Worm (Caenorhabditis elegans): ENCODE measurements around the gene Y49F6A.11.

The Y49F6A.11 gene

DNA sequence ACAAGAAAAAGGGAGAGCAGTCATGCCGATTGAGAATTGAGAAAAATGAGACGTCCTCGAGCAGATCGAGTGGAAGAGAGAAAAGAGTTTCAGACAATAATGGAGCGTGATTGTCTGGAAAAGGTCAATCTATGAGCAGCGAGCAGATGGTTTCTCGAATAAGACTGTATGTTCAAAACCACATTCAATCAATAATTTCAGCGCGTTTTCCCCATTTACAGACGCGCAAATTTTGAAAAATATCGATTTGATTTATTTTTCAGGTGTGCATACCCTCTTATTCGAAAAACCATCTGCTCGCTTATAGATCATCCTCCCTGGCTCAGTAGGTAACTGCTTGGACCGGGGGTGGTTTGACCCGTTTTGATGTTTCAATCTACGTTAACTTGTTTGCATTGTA lies 40.6 kb upstream of the Y49F6A.11 start, which contains the start of gene fbxb-31:
Gene fbxb-31 (minus strand): TSS at position 101 of the 400 bp plus-strand sequence.
- TF ChIP-seq ztf-11 (tag; optimal IDR thresholded peaks at IDR 0.05), result no peak
- TF ChIP-seq lin-39 (tag; optimal IDR thresholded peaks at IDR 0.05), result no peak
- no peak for TF ChIP-seq ztf-7 (tag; optimal IDR thresholded peaks at IDR 0.05)
- no peak for TF ChIP-seq R02D3.7 (tag; optimal IDR thresholded peaks at IDR 0.05)
- TF ChIP-seq dve-1 (tag; optimal IDR thresholded peaks at IDR 0.05; ENCODE audit: insufficient read depth), result no peak
- no peak for TF ChIP-seq tra-1 (GFP tag; IDR thresholded peaks at IDR 0.05)
- TF ChIP-seq php-3 (GFP tag; IDR thresholded peaks at IDR 0.05), result no peak
- no peak for TF ChIP-seq duxl-1 (tag; optimal IDR thresholded peaks at IDR 0.05; ENCODE audit: poor library complexity)

ce11 chrII:3634765-3635164 lies 36.1 kb upstream of the Y49F6A.11 start:
- TF ChIP-seq unc-130 (GFP tag; optimal IDR thresholded peaks at IDR 0.05) (no peak), tag-97 (GFP tag; IDR thresholded peaks at IDR 0.05) (no peak), nhr-111 (GFP tag; optimal IDR thresholded peaks at IDR 0.05) (no peak), nhr-25 (tag; optimal IDR thresholded peaks at IDR 0.05; ENCODE audit: borderline replicate concordance, insufficient read depth) (no peak), egl-27 (tag; optimal IDR thresholded peaks at IDR 0.05) (no peak), nhr-237 (tag; optimal IDR thresholded peaks at IDR 0.05) (no peak), unc-62 (GFP tag; optimal IDR thresholded peaks at IDR 0.05 in 1 of 2) (peak in 1 of 2 experiments; percentile 82), unc-62 (tag; optimal IDR thresholded peaks at IDR 0.05) (no peak), hif-1 (tag; optimal IDR thresholded peaks at IDR 0.05) (no peak), ceh-44 (GFP tag; IDR thresholded peaks at IDR 0.05) (no peak)

- TF ChIP-seq ceh-44 (GFP tag; IDR thresholded peaks at IDR 0.05) (no peak), D1046.2 (GFP tag; IDR thresholded peaks at IDR 0.05) (no peak), nhr-28 (tag; optimal IDR thresholded peaks at IDR 0.05) (no peak), unc-130 (GFP tag; optimal IDR thresholded peaks at IDR 0.05) (no peak), zfp-2 (tag; optimal IDR thresholded peaks at IDR 0.05) (no peak), php-3 (GFP tag; IDR thresholded peaks at IDR 0.05) (no peak), egl-43 (GFP tag; IDR thresholded peaks at IDR 0.05) (no peak), daf-8 (GFP tag; IDR thresholded peaks at IDR 0.05) (no peak), nhr-41 (GFP tag; IDR thresholded peaks at IDR 0.05) (no peak), dve-1 (tag; optimal IDR thresholded peaks at IDR 0.05; ENCODE audit: insufficient read depth) (no peak), ceh-20 (GFP tag; IDR thresholded peaks at IDR 0.05) (no peak), nhr-76 (tag; optimal IDR thresholded peaks at IDR 0.05) (no peak), snpc-4 (tag; optimal IDR thresholded peaks at IDR 0.05) (no peak), lin-1 (GFP tag; IDR thresholded peaks at IDR 0.05) (no peak), fos-1 (tag; optimal IDR thresholded peaks at IDR 0.05) (no peak), spr-1 (tag; optimal IDR thresholded peaks at IDR 0.05) (no peak), dpl-1 (GFP tag; optimal IDR thresholded peaks at IDR 0.05) (no peak), nhr-42 (GFP tag; IDR thresholded peaks at IDR 0.05) (no peak), dmd-6 (GFP tag; IDR thresholded peaks at IDR 0.05) (no peak), T26A8.4 (GFP tag; IDR thresholded peaks at IDR 0.05) (no peak)
Measured at ce11 chrII:3630810-3631209, 32.2 kb upstream of the Y49F6A.11 start, which contains the start of gene M151.2. Gene M151.2, plus strand, starts transcription at chrII:3631110.

ce11 chrII:3626872-3627271 lies 28.3 kb upstream of the Y49F6A.11 start, which contains the start of gene M151.3:
Gene M151.3, plus strand, starts transcription at chrII:3627172.
- TF ChIP-seq unc-62 (GFP tag; optimal IDR thresholded peaks at IDR 0.05 in 1 of 2), result peak in 1 of 2 experiments; percentile 3
- no peak for TF ChIP-seq unc-62 (tag; optimal IDR thresholded peaks at IDR 0.05)
- no peak for TF ChIP-seq daf-16 (GFP tag; optimal IDR thresholded peaks at IDR 0.05)
- no peak for TF ChIP-seq daf-16 (tag; optimal IDR thresholded peaks at IDR 0.05)
- TF ChIP-seq zag-1 (tag; optimal IDR thresholded peaks at IDR 0.05), result no peak
